Worm (Caenorhabditis elegans) whole organism, L4/young adult: ENCODE data around the gene K03H1.7.

Experiments
- W03F9.2 ChIP-seq: fragments of 150-350 bp; optimal IDR thresholded peaks from 2 replicates; lab custom pipeline; 2014; ENCODE audit warnings: missing biosample characterization, missing genetic modification characterization
- dao-5 ChIP-seq: sonication (generic microtip); optimal IDR thresholded peaks from 2 replicates; lab custom pipeline; 2016; ENCODE audit warnings: missing genotype, missing genetic modification characterization, moderate library complexity, missing compliant biosample characterization

DNA sequence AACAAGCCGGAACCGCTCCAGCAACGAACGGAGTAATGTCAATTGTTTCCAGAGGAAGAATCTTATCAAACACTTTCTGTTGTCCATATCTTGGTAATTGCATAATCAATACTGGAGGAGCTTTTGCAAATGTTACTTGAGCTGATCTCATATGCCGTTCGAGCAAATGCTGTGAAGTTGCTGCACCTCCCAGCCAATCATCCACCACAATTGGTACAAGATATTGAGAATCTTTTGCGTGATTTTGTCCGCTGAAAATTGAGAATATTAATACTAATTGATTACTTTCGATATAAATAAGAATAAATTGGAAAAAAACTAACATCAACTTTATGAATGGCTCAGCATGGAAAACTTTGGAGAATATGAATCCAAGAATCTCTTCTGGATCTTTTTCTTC is 47.5 kb upstream of the K03H1.7 start:
- TF ChIP-seq W03F9.2 (no peak), dao-5 (tag; lab: Kevin White, UChicago) (no peak)
